Worm (Caenorhabditis elegans): ENCODE data around the gene D2023.4.

ce11 chrV:11849408-11849807 lies 23.8 kb upstream of the D2023.4 start:
- TF ChIP-seq ZK546.5 (tag; optimal IDR thresholded peaks at IDR 0.05) (no peak), daf-12 (tag; optimal IDR thresholded peaks at IDR 0.05) (no peak), aly-2 (tag; optimal IDR thresholded peaks at IDR 0.05) (no peak)

Data from whole organism, L3 larva.